Worm (Caenorhabditis elegans): ENCODE results near the gene C18E9.5.

DNA sequence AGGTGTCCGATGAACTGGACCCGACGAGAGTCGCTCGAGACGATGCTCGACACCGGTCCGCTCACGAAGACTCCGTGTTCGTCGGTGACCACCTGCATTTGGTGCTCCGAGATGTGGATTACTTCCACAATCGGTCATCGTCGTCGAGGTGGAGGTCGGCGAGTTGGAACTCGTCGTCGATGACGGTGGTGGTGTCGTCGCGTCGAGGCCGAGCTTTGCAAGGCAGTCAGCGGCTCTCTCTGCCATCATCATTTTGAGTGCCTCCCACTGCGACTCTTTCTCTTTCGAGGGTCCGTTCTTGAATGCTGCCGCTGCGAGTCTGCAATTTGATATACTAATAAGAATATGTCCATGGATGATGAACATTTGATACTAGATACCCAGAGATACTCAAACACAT is 38.0 kb downstream of the C18E9.5 start:
- no peak for TF ChIP-seq lsy-12 (tag; optimal IDR thresholded peaks at IDR 0.05)
- TF ChIP-seq nhr-237 (tag; optimal IDR thresholded peaks at IDR 0.05), result no peak
- no peak for TF ChIP-seq ZK546.5 (tag; optimal IDR thresholded peaks at IDR 0.05)
- TF ChIP-seq pha-4 (tag; optimal IDR thresholded peaks at IDR 0.05), result no peak
- no peak for TF ChIP-seq nhr-12 (tag; optimal IDR thresholded peaks at IDR 0.05)
- no peak for TF ChIP-seq egl-27 (tag; optimal IDR thresholded peaks at IDR 0.05)
- TF ChIP-seq elt-3 (tag; optimal IDR thresholded peaks at IDR 0.05), result no peak
- TF ChIP-seq unc-39 (tag; optimal IDR thresholded peaks at IDR 0.05), result no peak
